Worm (Caenorhabditis elegans): Measurements from ENCODE around the gene Y17G7B.20.

- peak in 1 of 2 experiments; percentile 13 for TF ChIP-seq lsy-2 (tag; optimal IDR thresholded peaks at IDR 0.05)
- no peak for TF ChIP-seq ztf-11 (tag; optimal IDR thresholded peaks at IDR 0.05)
- TF ChIP-seq nhr-28 (tag; optimal IDR thresholded peaks at IDR 0.05) = peak; percentile 59
- 0 out of 2 replicates have a peak, but pooled peaks have one; percentile 12 for TF ChIP-seq dmd-6 (GFP tag; IDR thresholded peaks at IDR 0.05)
- no peak for TF ChIP-seq pqm-1 (tag; optimal IDR thresholded peaks at IDR 0.05)
- TF ChIP-seq Y105C5A.15 (GFP tag; IDR thresholded peaks at IDR 0.05) = no peak
- no peak for TF ChIP-seq Y75B8A.6 (GFP tag; IDR thresholded peaks at IDR 0.05)
- TF ChIP-seq vab-7 (GFP tag; IDR thresholded peaks at IDR 0.05) = no peak
- no peak for TF ChIP-seq snpc-4 (tag; optimal IDR thresholded peaks at IDR 0.05)
- TF ChIP-seq saeg-2 (GFP tag; IDR thresholded peaks at IDR 0.05) = no peak
Observed at ce11 chrII:11928752-11929151, 50.9 kb downstream of the Y17G7B.20 start.

All from whole organism, L4 larva.